Worm (Caenorhabditis elegans): ENCODE results near the gene C49C3.9.

DNA sequence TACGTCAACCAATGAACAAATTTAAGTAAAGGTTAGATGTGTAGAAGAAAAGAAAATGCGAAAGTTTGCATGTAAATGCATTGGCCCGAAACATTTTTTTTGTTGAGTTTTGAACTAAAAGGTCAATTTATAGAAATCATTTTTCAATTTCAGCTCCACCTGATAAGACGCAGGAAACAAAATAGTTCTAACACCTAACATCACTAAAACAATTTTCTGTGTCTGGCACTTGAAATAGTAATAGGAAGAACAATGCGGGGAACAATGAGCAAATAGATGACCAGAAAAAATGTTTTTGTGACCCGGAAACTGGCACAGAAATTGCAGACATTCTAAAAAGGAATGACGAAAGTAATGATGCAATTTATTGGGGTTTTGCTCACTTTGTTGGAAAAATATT is 49.8 kb downstream of the C49C3.9 start:
- TF ChIP-seq F13H6.1 (tag; optimal IDR thresholded peaks at IDR 0.05) (no peak), lim-6 (tag; optimal IDR thresholded peaks at IDR 0.05) (no peak), ama-1 (optimal IDR thresholded peaks at IDR 0.05) (no peak)
